Worm (Caenorhabditis elegans): ENCODE data around the gene sfxn-1.3.

The sfxn-1.3 gene

ce11 chrV:15766122-15766594 lies 39.5 kb downstream of the sfxn-1.3 start, which contains the start of the genes haf-3 and F57A10.2 (continued):
- TF ChIP-seq C04F5.9 (tag; optimal IDR thresholded peaks at IDR 0.05) (peak; percentile 66), sup-37 (GFP tag; optimal IDR thresholded peaks at IDR 0.05) (peak; percentile 80), irx-1 (tag; optimal IDR thresholded peaks at IDR 0.05) (peak; percentile 92), ztf-11 (tag; optimal IDR thresholded peaks at IDR 0.05) (peak; percentile 4 to 83), dsc-1 (tag; optimal IDR thresholded peaks at IDR 0.05) (peak; percentile 97), fkh-10 (GFP tag; optimal IDR thresholded peaks at IDR 0.05) (peak; percentile 75), nhr-90 (tag; optimal IDR thresholded peaks at IDR 0.05; ENCODE audit: poor library complexity) (peak; percentile 96), lin-35 (GFP tag; optimal IDR thresholded peaks at IDR 0.05) (peak; percentile 99), vab-15 (tag; optimal IDR thresholded peaks at IDR 0.05) (no peak), nhr-47 (tag; optimal IDR thresholded peaks at IDR 0.05) (peak; percentile 97), efl-3 (GFP tag; optimal IDR thresholded peaks at IDR 0.05) (peak; percentile 60)

ce11 chrV:15767385-15767784 lies 40.7 kb downstream of the sfxn-1.3 start:
- TF ChIP-seq nhr-19 (GFP tag; conservative IDR thresholded peaks at IDR 0.05) = peak; percentile 17; the same call in 1 of the 2 replicates

DNA sequence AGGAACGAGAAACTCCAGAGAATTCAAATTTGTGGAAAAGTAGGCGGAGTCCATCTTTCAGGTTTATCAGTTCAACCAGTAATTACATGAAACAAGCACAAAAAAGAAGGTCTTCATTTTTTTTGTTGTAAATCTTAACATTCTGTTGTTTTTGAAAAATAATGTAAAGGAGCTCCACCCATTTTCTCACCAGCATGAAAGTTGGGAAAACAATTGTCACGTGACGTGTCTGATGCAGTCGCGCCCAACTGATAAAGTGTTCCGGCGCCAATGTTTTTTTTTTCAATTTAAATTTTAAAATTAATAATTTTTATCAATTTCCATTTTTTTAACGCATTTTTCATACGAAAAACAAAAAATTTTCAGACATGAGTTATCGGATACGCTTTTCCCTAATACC lies 42.4 kb downstream of the sfxn-1.3 start, which contains the start of gene F57A10.4:
Gene F57A10.4, plus strand, starts transcription at position 367 of the 400 bp plus-strand sequence.
- no peak for TF ChIP-seq efl-1 (optimal IDR thresholded peaks at IDR 0.05)
- peak in 1 of 2 experiments; percentile 81 for TF ChIP-seq efl-1 (GFP tag; optimal IDR thresholded peaks at IDR 0.05 in 1 of 2)
- TF ChIP-seq lin-39 (tag; optimal IDR thresholded peaks at IDR 0.05) = no peak
- TF ChIP-seq elt-2 (tag; optimal IDR thresholded peaks at IDR 0.05) = no peak
- TF ChIP-seq mab-9 (GFP tag; IDR thresholded peaks at IDR 0.05) = no peak
- no peak for TF ChIP-seq ztf-4 (tag; optimal IDR thresholded peaks at IDR 0.05)
- no peak for TF ChIP-seq ceh-82 (tag; optimal IDR thresholded peaks at IDR 0.05)

- TF ChIP-seq jun-1 (tag; optimal IDR thresholded peaks at IDR 0.05) = no peak
- TF ChIP-seq mab-9 (GFP tag; IDR thresholded peaks at IDR 0.05) = no peak
- no peak for TF ChIP-seq lin-39 (tag; optimal IDR thresholded peaks at IDR 0.05)
- TF ChIP-seq skn-1 (tag; optimal IDR thresholded peaks at IDR 0.05) = no peak
- no peak for TF ChIP-seq nhr-77 (tag; optimal IDR thresholded peaks at IDR 0.05)
- TF ChIP-seq unc-62 (GFP tag; optimal IDR thresholded peaks at IDR 0.05) = no peak
- TF ChIP-seq dpl-1 (GFP tag; optimal IDR thresholded peaks at IDR 0.05) = no peak
- TF ChIP-seq ceh-90 (tag; optimal IDR thresholded peaks at IDR 0.05) = no peak
- TF ChIP-seq mdl-1 (tag; optimal IDR thresholded peaks at IDR 0.05) = no peak
- no peak for TF ChIP-seq ets-5 (GFP tag; IDR thresholded peaks at IDR 0.05)
- no peak for TF ChIP-seq egl-13 (tag; optimal IDR thresholded peaks at IDR 0.05)
- TF ChIP-seq sup-37 (GFP tag; optimal IDR thresholded peaks at IDR 0.05) = no peak
- TF ChIP-seq snpc-4 (tag; optimal IDR thresholded peaks at IDR 0.05) = no peak
Measured at ce11 chrV:15773141-15773540, 46.5 kb downstream of the sfxn-1.3 start, which contains the start of gene nhr-60. Gene nhr-60, minus strand, starts transcription at chrV:15773241.

DNA sequence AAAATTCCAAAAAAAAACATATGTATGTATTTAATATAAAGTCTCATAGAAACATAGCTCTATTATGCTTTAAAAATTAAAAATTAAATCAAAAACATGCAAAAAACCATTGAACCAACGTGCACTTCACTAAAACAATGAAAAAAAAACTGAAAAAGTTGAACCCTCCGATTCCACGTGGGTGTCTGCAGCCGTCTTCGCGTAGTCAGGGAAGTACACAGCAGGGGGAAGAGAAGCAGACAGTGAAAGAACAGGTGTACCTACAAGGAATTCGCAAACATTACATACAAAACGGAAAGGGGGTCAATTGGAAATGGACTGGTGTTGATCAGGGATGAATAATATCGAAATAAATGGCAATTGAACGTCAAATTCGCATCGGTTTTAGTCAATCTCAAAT lies 47.3 kb downstream of the sfxn-1.3 start:
- TF ChIP-seq lin-35 (GFP tag; optimal IDR thresholded peaks at IDR 0.05) = no peak
- TF ChIP-seq ceh-8 (GFP tag; optimal IDR thresholded peaks at IDR 0.05) = no peak
- no peak for TF ChIP-seq hpl-2 (GFP tag; optimal IDR thresholded peaks at IDR 0.05)
- TF ChIP-seq efl-1 (optimal IDR thresholded peaks at IDR 0.05) = no peak
- TF ChIP-seq efl-1 (GFP tag; optimal IDR thresholded peaks at IDR 0.05 in 1 of 2) = peak in 1 of 2 experiments; percentile 78
- TF ChIP-seq egl-27 (tag; optimal IDR thresholded peaks at IDR 0.05) = no peak
- TF ChIP-seq blmp-1 (tag; optimal IDR thresholded peaks at IDR 0.05) = peak; percentile 18
- peak; percentile 10 for TF ChIP-seq lin-14 (GFP tag; optimal IDR thresholded peaks at IDR 0.05)
- no peak for TF ChIP-seq sox-4 (tag; optimal IDR thresholded peaks at IDR 0.05)
- no peak for TF ChIP-seq pax-3 (tag; optimal IDR thresholded peaks at IDR 0.05)
- TF ChIP-seq nhr-11 (tag; optimal IDR thresholded peaks at IDR 0.05) = no peak
- TF ChIP-seq fkh-8 (tag; optimal IDR thresholded peaks at IDR 0.05) = peak; percentile 14
